Fruit fly (Drosophila melanogaster): Measurements from ENCODE around the gene CG14246.
A peak's percentile ranks its signal among the peaks of the same experiment; 100 is the strongest.

CG14246 gene

DNA sequence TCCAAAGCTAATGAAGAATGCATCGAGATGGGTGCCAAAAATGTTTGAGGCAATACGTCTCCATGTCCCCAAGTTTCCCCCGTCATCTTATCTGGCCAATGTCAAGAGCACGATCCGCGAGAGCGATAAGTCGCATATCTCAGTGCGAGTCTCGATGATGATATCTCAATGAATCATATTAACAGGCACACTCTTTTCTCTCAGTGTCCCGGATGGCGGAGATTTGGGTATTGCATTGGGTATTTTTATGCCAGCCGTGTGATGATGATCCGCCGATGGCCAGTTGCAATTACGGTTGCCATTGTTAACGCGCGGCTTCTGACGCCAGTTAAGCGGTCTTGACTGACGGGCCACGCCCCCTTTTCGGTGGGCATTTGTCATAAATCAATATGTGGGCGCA, at the start of gene CG14246:
Gene CG14246 (plus strand): TSS at position 301 of the 400 bp plus-strand sequence.
- TF ChIP-seq CG17801 (GFP tag; optimal IDR thresholded peaks at IDR 0.05; ENCODE audit: partially characterized antibody) = no peak

DNA sequence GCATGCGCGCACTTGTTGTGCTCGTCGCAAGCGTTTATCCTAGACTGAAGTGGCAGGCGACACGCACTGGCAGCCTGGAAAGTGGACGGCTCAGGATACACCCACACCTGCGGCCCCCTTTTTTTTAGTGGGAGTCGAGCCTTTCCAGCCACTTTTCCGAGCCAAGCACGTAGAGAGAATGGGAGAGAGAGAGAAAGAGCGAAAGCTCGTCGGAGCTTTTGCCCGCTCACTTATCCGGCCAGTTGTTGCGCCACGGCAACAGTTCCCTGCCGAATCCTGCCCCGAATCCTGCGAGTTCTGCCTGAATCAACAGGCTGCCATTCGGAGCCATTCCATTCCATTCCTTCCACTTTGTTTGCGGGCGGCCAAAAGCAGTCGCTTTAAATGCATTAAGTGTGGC, 45.2 kb upstream of the CG14246 start, which contains the start of gene beat-VII:
Gene beat-VII (minus strand): TSS at position 20 of the 400 bp plus-strand sequence.
- no peak for TF ChIP-seq CG17801 (GFP tag; optimal IDR thresholded peaks at IDR 0.05; ENCODE audit: partially characterized antibody)

DNA sequence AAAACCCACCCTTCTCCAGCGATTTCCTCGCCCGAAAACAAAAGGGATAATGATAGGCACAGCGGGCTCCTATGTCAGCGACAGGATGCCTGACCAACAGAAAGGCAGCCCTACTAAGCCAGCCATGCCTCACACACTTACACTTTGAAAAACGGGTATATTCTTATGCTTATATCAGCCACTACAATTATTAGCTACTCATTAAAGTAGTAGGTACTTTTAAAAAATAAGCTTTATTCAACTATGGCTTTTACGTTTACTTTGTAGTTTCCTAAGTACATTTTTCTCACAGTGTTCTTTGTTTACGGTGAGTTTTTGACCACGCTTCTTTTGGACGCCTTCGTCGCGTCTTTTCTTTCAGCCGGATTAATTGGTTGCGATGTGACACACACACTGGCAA, 36.9 kb upstream of the CG14246 start:
- TF ChIP-seq CG17801 (GFP tag; optimal IDR thresholded peaks at IDR 0.05; ENCODE audit: partially characterized antibody) = no peak

DNA sequence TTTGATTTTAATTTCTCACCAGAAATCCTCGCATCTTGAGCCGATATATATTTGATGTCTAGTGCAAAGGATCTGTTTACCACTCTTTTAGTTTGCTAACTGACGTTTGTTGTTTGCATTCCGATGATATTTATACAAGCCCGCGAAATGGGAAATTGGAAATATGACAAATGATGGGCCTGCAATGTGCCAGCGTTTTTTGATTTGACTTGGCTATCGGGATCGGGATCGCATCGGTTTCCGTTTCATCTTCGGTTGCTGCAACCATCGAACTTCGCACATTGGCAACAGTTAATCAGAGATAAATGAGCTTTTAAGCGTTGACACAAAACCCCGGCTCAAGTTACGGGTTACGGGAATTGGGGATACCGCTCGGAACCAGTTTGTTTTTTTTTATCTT, 33.6 kb upstream of the CG14246 start, which contains the start of gene TwdlQ:
Gene TwdlQ (minus strand): TSS at position 101 of the 400 bp plus-strand sequence.
- no peak for TF ChIP-seq CG17801 (GFP tag; optimal IDR thresholded peaks at IDR 0.05; ENCODE audit: partially characterized antibody)

DNA sequence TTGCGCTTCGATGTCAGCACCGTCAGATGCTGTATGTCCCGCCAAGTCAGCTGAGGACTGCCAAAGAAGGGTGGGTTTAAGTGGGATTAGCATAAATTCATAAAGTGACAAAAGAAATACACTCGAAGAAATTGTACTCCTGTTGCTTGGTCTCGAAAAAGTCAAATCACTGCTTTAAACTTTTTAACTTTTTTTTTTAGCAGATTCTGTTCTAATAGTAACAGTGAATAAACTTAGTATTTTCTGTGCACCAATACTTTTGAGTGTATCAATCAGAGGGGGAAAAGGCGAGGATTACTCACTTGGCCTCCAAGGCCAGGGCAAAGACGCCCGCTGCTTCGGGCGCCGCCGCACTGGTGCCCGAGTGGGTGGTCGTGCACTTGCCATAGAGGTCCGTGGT, 27.0 kb upstream of the CG14246 start:
- no peak for TF ChIP-seq CG17801 (GFP tag; optimal IDR thresholded peaks at IDR 0.05; ENCODE audit: partially characterized antibody)

DNA sequence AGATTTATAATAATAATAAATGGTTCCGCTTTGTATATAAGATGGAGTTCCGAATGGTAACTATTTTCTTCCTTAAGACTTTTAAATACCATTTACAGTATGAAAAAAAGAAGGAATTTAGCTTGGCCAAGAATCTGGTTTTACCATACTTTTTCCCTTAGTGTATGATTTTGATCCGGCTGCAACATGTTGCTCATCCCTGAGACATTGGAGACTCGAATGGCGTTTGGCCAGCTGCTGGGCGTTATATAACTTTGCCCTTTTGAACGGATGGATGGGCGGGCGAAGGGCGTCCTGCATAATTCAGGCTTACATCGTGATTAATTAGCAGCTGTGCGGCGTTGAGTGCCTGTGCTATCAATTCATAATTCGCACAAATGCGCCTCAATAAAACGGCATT, 22.8 kb upstream of the CG14246 start:
- no peak for TF ChIP-seq CG17801 (GFP tag; optimal IDR thresholded peaks at IDR 0.05; ENCODE audit: partially characterized antibody)

DNA sequence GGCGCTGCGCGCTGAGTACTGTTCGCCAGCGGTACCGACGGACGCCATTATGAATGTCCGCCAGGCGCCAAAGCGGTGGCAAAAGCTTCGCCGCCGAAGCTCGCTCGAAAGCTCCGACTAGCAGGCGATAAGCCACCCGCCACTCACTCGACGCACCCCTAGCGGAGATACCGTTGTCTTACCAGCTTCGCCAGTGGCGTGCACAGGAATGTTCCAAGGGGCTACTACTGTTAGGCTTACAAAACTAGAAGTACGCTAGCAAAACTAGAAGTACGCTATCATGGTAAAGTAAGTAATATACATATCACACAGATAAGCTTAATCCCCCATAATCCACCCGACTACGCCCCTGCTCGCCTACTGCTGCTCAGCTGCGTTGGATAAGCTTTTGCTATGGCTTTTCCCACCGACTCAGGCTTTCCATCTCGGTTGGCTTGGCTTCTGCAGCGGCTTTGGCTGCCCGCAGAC, 13.0 kb upstream of the CG14246 start, which contains the start of gene amon:
Gene amon (minus strand): TSS at position 51 of the 468 bp plus-strand sequence.
- peak; percentile 62 for TF ChIP-seq CG17801 (GFP tag; optimal IDR thresholded peaks at IDR 0.05; ENCODE audit: partially characterized antibody)

DNA sequence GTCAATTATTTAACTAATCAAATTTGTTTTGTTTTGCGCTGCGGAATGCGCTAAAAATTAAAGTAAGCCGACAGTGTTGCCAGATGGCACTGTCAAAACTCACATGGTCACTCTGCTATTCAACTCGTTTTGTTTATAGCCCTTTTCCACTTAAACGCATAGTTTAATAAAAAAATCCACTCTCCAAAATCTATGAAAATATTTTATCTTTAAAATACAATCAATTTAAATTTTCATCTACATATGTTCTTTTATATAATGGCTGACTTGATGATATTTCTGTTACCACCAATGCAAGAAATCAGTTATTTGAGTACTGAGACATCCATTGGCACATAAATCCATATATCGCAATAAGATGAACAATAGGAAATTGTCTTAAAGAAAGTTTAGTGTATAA, 9.8 kb upstream of the CG14246 start, which contains the start of gene CG6425:
Gene CG6425 (minus strand): TSS at position 95 of the 400 bp plus-strand sequence.
- no peak for TF ChIP-seq CG17801 (GFP tag; optimal IDR thresholded peaks at IDR 0.05; ENCODE audit: partially characterized antibody)

DNA sequence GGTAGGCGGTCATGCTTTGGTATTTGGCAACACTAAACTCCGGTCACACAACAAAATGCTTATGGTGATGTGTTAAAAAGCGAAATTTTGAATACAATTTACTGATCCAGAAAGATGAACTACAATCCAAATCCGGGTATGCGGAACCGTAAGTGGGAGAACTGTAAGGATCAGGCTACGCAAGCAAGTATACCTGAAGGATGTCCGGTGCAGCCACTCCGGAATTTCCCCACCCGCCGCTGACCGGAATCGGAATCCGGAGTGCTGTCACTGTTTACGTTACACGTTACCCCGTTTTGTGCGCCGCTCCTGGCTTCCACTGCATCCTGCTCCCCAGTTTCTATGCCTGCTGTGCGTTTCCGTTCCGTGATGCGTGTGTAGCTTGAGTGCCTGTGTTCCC, 9.2 kb upstream of the CG14246 start, which contains the start of gene Yif1:
Gene Yif1 (plus strand): TSS at position 8 of the 400 bp plus-strand sequence.
- no peak for TF ChIP-seq CG17801 (GFP tag; optimal IDR thresholded peaks at IDR 0.05; ENCODE audit: partially characterized antibody)

DNA sequence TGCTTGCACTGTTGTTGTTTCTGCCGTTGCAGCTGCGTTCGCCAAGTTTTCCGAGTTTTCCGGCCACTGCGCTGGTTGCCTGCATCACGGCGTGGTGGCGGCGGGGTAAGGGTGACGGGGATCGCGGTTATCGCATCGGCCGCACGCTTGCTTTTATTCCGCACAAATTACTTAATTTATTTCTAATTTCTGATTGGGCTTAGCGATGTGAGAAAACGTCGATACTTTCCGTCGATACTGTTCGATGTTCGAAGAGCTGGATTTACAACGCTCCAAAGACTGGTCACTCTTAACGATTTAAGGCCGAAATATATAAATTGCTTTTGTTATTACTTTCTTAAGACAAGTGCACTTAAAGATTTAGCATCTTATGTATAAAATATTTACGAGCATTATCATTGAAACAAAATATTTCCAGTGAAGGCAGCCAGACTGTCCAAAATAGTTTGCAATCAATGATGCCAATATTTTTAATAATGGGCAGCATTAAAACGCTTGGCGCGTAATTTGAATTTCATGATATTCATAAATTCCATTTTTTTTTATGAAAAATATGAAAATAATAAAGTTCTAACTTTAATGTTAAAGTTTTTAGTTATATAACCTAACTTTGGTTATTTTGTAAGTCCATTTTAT, 2.0 kb upstream of the CG14246 start, which contains the start of gene CG6420:
Gene CG6420 (minus strand): TSS at position 240 of the 636 bp plus-strand sequence.
- no peak for TF ChIP-seq CG17801 (GFP tag; optimal IDR thresholded peaks at IDR 0.05; ENCODE audit: partially characterized antibody)

DNA sequence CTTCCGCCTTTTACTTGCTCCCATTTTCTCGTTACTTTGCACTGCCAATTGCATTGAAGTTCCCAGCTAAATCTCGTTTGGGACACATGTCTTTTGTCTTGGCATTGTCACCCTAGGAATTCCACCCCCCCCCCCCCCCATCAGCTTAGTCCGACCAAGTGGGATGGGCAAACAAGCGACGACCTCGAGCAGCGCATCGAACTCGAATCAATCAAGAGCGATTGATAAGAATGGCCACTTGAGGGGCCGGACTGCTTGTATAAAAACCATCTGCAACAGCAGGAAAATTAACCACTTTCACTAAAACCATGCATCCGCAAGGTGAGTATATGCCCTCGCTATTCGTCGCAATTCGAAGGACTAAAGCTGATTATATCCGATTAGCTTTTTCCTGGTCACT, 1.3 kb upstream of the CG14246 start, which contains the start of gene CG14244:
Gene CG14244 (plus strand): TSS at position 301 of the 400 bp plus-strand sequence.
- TF ChIP-seq CG17801 (GFP tag; optimal IDR thresholded peaks at IDR 0.05; ENCODE audit: partially characterized antibody) = no peak

DNA sequence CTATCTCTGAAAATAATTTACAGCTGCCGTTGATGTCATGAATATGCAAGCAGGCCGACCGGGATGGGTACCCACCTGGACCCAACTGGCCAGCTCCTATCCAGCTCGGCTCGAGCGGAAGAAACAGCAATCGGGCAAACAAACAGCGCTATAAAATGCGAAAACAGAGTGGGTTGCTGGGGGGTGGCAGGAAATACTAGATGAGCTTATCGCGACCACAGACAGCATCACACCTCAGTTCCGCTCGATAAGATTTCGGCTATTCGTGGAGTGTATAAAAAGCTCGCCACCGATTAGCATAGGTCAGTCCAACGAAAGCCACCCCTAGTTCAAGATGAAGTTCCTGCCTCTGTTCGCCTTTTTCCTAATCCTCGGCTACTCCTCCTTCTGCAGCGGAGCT, 1.3 kb downstream of the CG14246 start, which contains the start of gene CG14245:
Gene CG14245 (plus strand): TSS at position 301 of the 400 bp plus-strand sequence.
- TF ChIP-seq CG17801 (GFP tag; optimal IDR thresholded peaks at IDR 0.05; ENCODE audit: partially characterized antibody) = no peak

DNA sequence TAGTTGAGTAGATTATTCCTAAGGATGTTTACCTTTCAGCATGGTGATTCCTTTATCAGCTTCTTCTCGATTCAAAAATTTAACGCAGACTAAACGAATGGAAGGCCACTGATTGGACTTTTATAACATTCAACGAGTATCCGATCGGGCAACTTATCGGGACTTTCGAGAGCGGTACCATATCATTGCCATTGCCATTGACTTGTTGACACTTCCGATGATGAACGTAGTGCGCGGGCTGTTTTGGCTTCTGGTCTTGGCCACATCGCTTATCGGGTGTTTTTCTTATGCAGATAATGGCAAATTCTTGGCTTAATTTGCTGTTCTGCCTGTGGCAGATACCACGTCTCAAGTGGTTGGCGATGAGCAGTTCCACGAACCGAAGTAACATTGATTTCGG, 9.1 kb downstream of the CG14246 start, which contains the start of gene CG6403:
Gene CG6403 (minus strand): TSS at position 101 of the 400 bp plus-strand sequence.
- TF ChIP-seq CG17801 (GFP tag; optimal IDR thresholded peaks at IDR 0.05; ENCODE audit: partially characterized antibody) = no peak

DNA sequence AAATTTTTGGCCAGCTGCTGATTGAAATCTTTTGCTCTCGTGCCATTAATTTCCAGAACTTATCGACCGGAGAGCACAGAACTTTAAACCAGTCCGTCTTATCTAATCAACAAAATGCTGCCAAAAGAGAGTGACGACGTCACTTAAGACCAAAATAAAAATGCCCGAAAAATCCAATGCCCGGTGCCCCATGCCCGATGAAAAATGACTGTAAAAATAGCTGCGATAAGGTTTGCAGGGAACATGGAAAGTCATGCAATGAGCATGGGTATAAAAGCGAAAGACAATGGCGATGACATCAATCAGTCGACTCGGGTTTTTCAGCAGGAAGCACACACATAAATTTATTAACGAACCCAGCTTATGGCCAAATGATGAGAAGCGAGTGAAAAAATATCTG, 10.2 kb downstream of the CG14246 start, which contains the start of gene CG14247:
Gene CG14247 (plus strand): TSS at position 301 of the 400 bp plus-strand sequence.
- TF ChIP-seq CG17801 (GFP tag; optimal IDR thresholded peaks at IDR 0.05; ENCODE audit: partially characterized antibody) = no peak

DNA sequence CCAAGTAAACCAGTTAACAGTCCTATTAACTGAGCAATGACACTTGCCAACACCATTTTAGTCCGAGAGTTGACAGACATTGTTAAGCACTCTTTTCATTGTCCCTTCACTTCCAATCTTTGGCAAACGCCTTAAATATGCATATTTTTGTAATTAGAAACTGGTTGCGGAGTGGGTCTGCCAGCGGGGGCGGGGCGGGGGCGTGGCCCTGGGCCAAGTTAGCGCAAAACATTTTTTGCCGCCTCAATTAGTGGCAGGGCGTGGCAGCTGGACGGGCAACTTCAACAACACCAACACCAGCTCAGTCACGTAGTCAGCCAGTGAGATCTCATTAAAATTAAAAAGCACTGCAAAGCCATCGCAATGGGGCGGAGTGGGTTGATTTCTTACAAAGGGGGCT, 34.6 kb downstream of the CG14246 start:
- no peak for TF ChIP-seq CG17801 (GFP tag; optimal IDR thresholded peaks at IDR 0.05; ENCODE audit: partially characterized antibody)

All from ovary, adult (tissue).